Fruit fly (Drosophila melanogaster) whole organism, embryonic: ENCODE data around the gene vari.
A peak's percentile ranks its signal among the peaks of the same experiment; 100 is the strongest.

Experiments
- ATbp ChIP-seq: fragments of 200-800 bp; sonication (Bioruptor generic); optimal IDR thresholded peaks from 2 replicates; lab custom pipeline; 2017; ENCODE audit warnings: missing biosample characterization, mild to moderate bottlenecking, missing genetic modification characterization, missing genetic modification reagents
- Atf6 ChIP-seq: fragments of 200-800 bp; sonication (Bioruptor generic); IDR thresholded peaks from 2 replicates; pipeline ENCODE4 v1.3.6; 2022; ENCODE audit warnings: missing biosample characterization, missing genetic modification characterization
- CG11247 ChIP-seq: fragments of 200-800 bp; sonication (Bioruptor generic); IDR thresholded peaks from 2 replicates; pipeline ENCODE4 v1.3.6; 2022; ENCODE audit warnings: missing biosample characterization, missing genetic modification characterization
- CG11696 ChIP-seq: fragments of 200-800 bp; sonication (Bioruptor generic); IDR thresholded peaks from 2 replicates; pipeline ENCODE4 v1.3.6; 2022; ENCODE audit warnings: missing biosample characterization, missing genetic modification characterization
- CG1233 ChIP-seq: fragments of 200-800 bp; sonication (Bioruptor generic); optimal IDR thresholded peaks from 4 replicates; lab custom pipeline; 2018; ENCODE audit warnings: missing biosample characterization, mild to moderate bottlenecking, missing genetic modification characterization
- CG12659 ChIP-seq: fragments of 200-800 bp; sonication (Bioruptor generic); optimal IDR thresholded peaks from 3 replicates; lab custom pipeline; 2017; ENCODE audit warnings: mild to moderate bottlenecking, missing biosample characterization, missing genetic modification reagents, missing genetic modification characterization
- CG12769 ChIP-seq: fragments of 200-800 bp; sonication (Bioruptor generic); optimal IDR thresholded peaks from 2 replicates; lab custom pipeline; 2019; ENCODE audit warnings: missing biosample characterization, mild to moderate bottlenecking, missing genetic modification characterization, moderate library complexity
- CG13287 ChIP-seq: fragments of 200-800 bp; sonication (Bioruptor generic); IDR thresholded peaks from 2 replicates; pipeline ENCODE4 v1.3.6; 2022; ENCODE audit warnings: missing biosample characterization, missing genetic modification characterization; ENCODE audit not compliant: partially characterized antibody
- CG14441 ChIP-seq: fragments of 200-800 bp; sonication (Bioruptor generic); IDR thresholded peaks from 2 replicates; pipeline ENCODE4 v1.3.6; 2022; ENCODE audit warnings: missing biosample characterization, missing genetic modification characterization
- CG16813 ChIP-seq: fragments of 200-800 bp; sonication (Bioruptor generic); IDR thresholded peaks from 3 replicates; pipeline ENCODE4 v1.3.6; 2022; ENCODE audit warnings: missing biosample characterization, missing genetic modification characterization; ENCODE audit not compliant: partially characterized antibody
- CG17361 ChIP-seq: fragments of 200-800 bp; sonication (Bioruptor generic); IDR thresholded peaks from 3 replicates; pipeline ENCODE4 v1.3.6; 2022; ENCODE audit warnings: missing biosample characterization, missing genetic modification characterization
- CG17385 ChIP-seq: fragments of 200-800 bp; sonication (Bioruptor generic); optimal IDR thresholded peaks from 3 replicates; lab custom pipeline; 2018; ENCODE audit warnings: missing biosample characterization, mild to moderate bottlenecking, missing genetic modification characterization
- CG18262 ChIP-seq: fragments of 200-800 bp; optimal IDR thresholded peaks from 3 replicates; lab custom pipeline; 2019; ENCODE audit warnings: missing biosample characterization, mild to moderate bottlenecking, missing genetic modification characterization, moderate library complexity
- CG2678 ChIP-seq: fragments of 200-800 bp; sonication (Bioruptor generic); optimal IDR thresholded peaks from 3 replicates; lab custom pipeline; 2019; ENCODE audit warnings: missing biosample characterization, mild to moderate bottlenecking, missing genetic modification characterization, moderate library complexity
- CG32772 ChIP-seq: fragments of 200-800 bp; sonication (Bioruptor generic); IDR thresholded peaks from 2 replicates; pipeline ENCODE4 v1.3.6; 2022; ENCODE audit warnings: missing biosample characterization, missing genetic modification characterization
- CG34376 ChIP-seq: fragments of 200-800 bp; sonication (Bioruptor generic); optimal IDR thresholded peaks from 2 replicates; lab custom pipeline; 2018; ENCODE audit warnings: missing biosample characterization, mild to moderate bottlenecking, missing genetic modification characterization
- CG34422 ChIP-seq: fragments of 200-800 bp; sonication (Bioruptor generic); IDR thresholded peaks from 3 replicates; pipeline ENCODE4 v1.3.6; 2022; ENCODE audit warnings: missing biosample characterization, missing genetic modification characterization
- CG4424 ChIP-seq: fragments of 200-800 bp; sonication (Bioruptor generic); optimal IDR thresholded peaks from 3 replicates; lab custom pipeline; 2016; ENCODE audit warnings: missing biosample characterization, missing genetic modification characterization
- CG4820 ChIP-seq: fragments of 200-800 bp; sonication (Bioruptor generic); optimal IDR thresholded peaks from 3 replicates; lab custom pipeline; 2016; ENCODE audit warnings: missing biosample characterization, missing genetic modification characterization
- CG4854 ChIP-seq: fragments of 200-800 bp; sonication (Bioruptor generic); optimal IDR thresholded peaks from 2 replicates; lab custom pipeline; 2016; ENCODE audit warnings: missing biosample characterization, missing genetic modification characterization, inconsistent platforms
- CG6654 ChIP-seq: fragments of 200-800 bp; sonication (Bioruptor generic); optimal IDR thresholded peaks from 2 replicates; lab custom pipeline; 2017; ENCODE audit warnings: missing biosample characterization, mild to moderate bottlenecking, missing genetic modification characterization
- CG6689 ChIP-seq: fragments of 200-800 bp; sonication (Bioruptor generic); IDR thresholded peaks from 2 replicates; pipeline ENCODE4 v1.3.6; 2022; ENCODE audit warnings: missing biosample characterization, missing genetic modification characterization
- CG7372 ChIP-seq: fragments of 200-800 bp; sonication (Bioruptor generic); IDR thresholded peaks from 2 replicates; pipeline ENCODE4 v1.3.6; 2022; ENCODE audit warnings: missing biosample characterization, missing genetic modification characterization
- CG7839 ChIP-seq: fragments of 200-800 bp; sonication (Bioruptor generic); optimal IDR thresholded peaks from 3 replicates; lab custom pipeline; 2018; ENCODE audit warnings: missing biosample characterization, mild to moderate bottlenecking, missing genetic modification characterization, moderate library complexity
- CG9727 ChIP-seq: fragments of 200-800 bp; sonication (Bioruptor generic); optimal IDR thresholded peaks from 3 replicates; lab custom pipeline; 2017; ENCODE audit warnings: missing biosample characterization, mild to moderate bottlenecking, missing genetic modification characterization
- CTCF ChIP-seq: fragments of 200-800 bp; sonication (Bioruptor generic); optimal IDR thresholded peaks from 2 replicates; lab custom pipeline; 2017; ENCODE audit warnings: missing biosample characterization, mild to moderate bottlenecking, missing genetic modification characterization, moderate library complexity
- CoRest ChIP-seq: fragments of 200-800 bp; sonication (Bioruptor generic); optimal IDR thresholded peaks from 3 replicates; lab custom pipeline; 2018; ENCODE audit warnings: missing biosample characterization, mild to moderate bottlenecking, missing genetic modification characterization, moderate library complexity
- ERR ChIP-seq: fragments of 200-800 bp; sonication (Bioruptor generic); optimal IDR thresholded peaks from 2 replicates; lab custom pipeline; 2016; ENCODE audit warnings: missing biosample characterization, missing genetic modification characterization
- Hr3 ChIP-seq: fragments of 200-800 bp; sonication (Bioruptor generic); optimal IDR thresholded peaks from 3 replicates; lab custom pipeline; 2016; ENCODE audit warnings: missing biosample characterization, missing genetic modification characterization
- Six4 ChIP-seq: fragments of 200-800 bp; sonication (Bioruptor generic); optimal IDR thresholded peaks from 2 replicates; lab custom pipeline; 2016; ENCODE audit warnings: missing biosample characterization, missing genetic modification characterization
- Ssrp ChIP-seq: fragments of 200-800 bp; sonication (Bioruptor generic); optimal IDR thresholded peaks from 2 replicates; lab custom pipeline; 2018; ENCODE audit warnings: missing biosample characterization, mild to moderate bottlenecking, missing genetic modification characterization, moderate library complexity
- TFAM ChIP-seq: fragments of 200-800 bp; sonication (Bioruptor generic); optimal IDR thresholded peaks from 2 replicates; lab custom pipeline; 2017; ENCODE audit warnings: missing biosample characterization, missing genetic modification characterization, inconsistent platforms
- Tbp ChIP-seq: fragments of >200 bp; optimal IDR thresholded peaks from 2 replicates; lab custom pipeline; 2018; ENCODE audit warnings: missing biosample characterization, missing genetic modification characterization
- Xbp1 ChIP-seq: fragments of 200-800 bp; sonication (Bioruptor generic); optimal IDR thresholded peaks from 3 replicates; lab custom pipeline; 2016; ENCODE audit warnings: missing biosample characterization, mild to moderate bottlenecking, missing genetic modification characterization
- Xrp1 ChIP-seq: fragments of 200-800 bp; sonication (Bioruptor generic); IDR thresholded peaks from 2 replicates; pipeline ENCODE4 v1.3.6; 2022; ENCODE audit warnings: missing biosample characterization, missing genetic modification characterization
- ash1 ChIP-seq: fragments of 200-800 bp; sonication (Bioruptor generic); optimal IDR thresholded peaks from 2 replicates; lab custom pipeline; 2018; ENCODE audit warnings: missing biosample characterization, mild to moderate bottlenecking, missing genetic modification characterization
- bowl ChIP-seq: fragments of 200-800 bp; sonication (Bioruptor generic); IDR thresholded peaks from 2 replicates; pipeline ENCODE4 v1.3.6; 2022; ENCODE audit warnings: missing biosample characterization, missing genetic modification characterization
- bsh ChIP-seq, 2 experiments: fragments of 200-800 bp; sonication (Bioruptor generic); optimal IDR thresholded peaks; 2 replicates each; lab custom pipeline; 2017 to 2018; ENCODE audit warnings: mild to moderate bottlenecking in 2 of 2, missing biosample characterization in 2 of 2, missing genetic modification characterization in 2 of 2, moderate library complexity in 1 of 2
- ind ChIP-seq: fragments of 200-800 bp; sonication (Bioruptor generic); optimal IDR thresholded peaks from 3 replicates; lab custom pipeline; 2016; ENCODE audit warnings: missing biosample characterization, missing genetic modification characterization
- lola ChIP-seq, 3 experiments: fragments of >200 bp in 2 of 3; fragments of 200-800 bp in 1 of 3; sonication (Bioruptor generic) in 1 of 3; optimal IDR thresholded peaks; 2 replicates each; lab custom pipeline; 2017 to 2019; ENCODE audit warnings: missing biosample characterization in 3 of 3, missing genetic modification characterization in 3 of 3, mild to moderate bottlenecking in 1 of 3, moderate library complexity in 1 of 3
- lov ChIP-seq, 2 experiments: fragments of 200-800 bp in 1 of 2; fragments of >200 bp in 1 of 2; sonication (Bioruptor generic) in 1 of 2; IDR thresholded peaks in 1 of 2; optimal IDR thresholded peaks in 1 of 2; 2 replicates in 1 of 2; 3 replicates in 1 of 2; pipeline versions ENCODE4 v1.3.6 to Lab custom; 2017 to 2022; ENCODE audit warnings: missing biosample characterization in 1 of 2, missing genetic modification characterization in 1 of 2
- mld ChIP-seq: fragments of 200-800 bp; sonication (Bioruptor generic); IDR thresholded peaks from 3 replicates; pipeline ENCODE4 v1.3.6; 2022; ENCODE audit warnings: missing biosample characterization, missing genetic modification characterization; ENCODE audit not compliant: partially characterized antibody
- pzg ChIP-seq: fragments of 200-800 bp; sonication (Bioruptor generic); optimal IDR thresholded peaks from 3 replicates; lab custom pipeline; 2018; ENCODE audit warnings: missing biosample characterization, mild to moderate bottlenecking, missing genetic modification characterization, moderate library complexity
- sisA ChIP-seq: fragments of 200-800 bp; sonication (Bioruptor generic); IDR thresholded peaks from 2 replicates; pipeline ENCODE4 v1.3.6; 2022; ENCODE audit warnings: missing biosample characterization, missing genetic modification characterization
- slbo ChIP-seq: fragments of 200-800 bp; sonication (Bioruptor generic); IDR thresholded peaks from 2 replicates; pipeline ENCODE4 v1.3.6; 2022; ENCODE audit warnings: missing biosample characterization, missing genetic modification characterization
- sob ChIP-seq: fragments of 200-800 bp; sonication (Bioruptor generic); IDR thresholded peaks from 2 replicates; pipeline ENCODE4 v1.3.6; 2022; ENCODE audit warnings: missing biosample characterization, missing genetic modification characterization
- stc ChIP-seq: fragments of 200-800 bp; sonication (Bioruptor generic); IDR thresholded peaks from 2 replicates; pipeline ENCODE4 v1.3.6; 2022; ENCODE audit warnings: missing biosample characterization, missing genetic modification characterization
- tap ChIP-seq: fragments of 200-800 bp; optimal IDR thresholded peaks from 3 replicates; lab custom pipeline; 2019; ENCODE audit warnings: missing biosample characterization, mild to moderate bottlenecking, missing genetic modification characterization, moderate library complexity
- wdn ChIP-seq: fragments of 200-800 bp; sonication (Bioruptor generic); IDR thresholded peaks from 2 replicates; pipeline ENCODE4 v1.3.6; 2022; ENCODE audit warnings: missing biosample characterization, missing genetic modification characterization

The vari gene

DNA sequence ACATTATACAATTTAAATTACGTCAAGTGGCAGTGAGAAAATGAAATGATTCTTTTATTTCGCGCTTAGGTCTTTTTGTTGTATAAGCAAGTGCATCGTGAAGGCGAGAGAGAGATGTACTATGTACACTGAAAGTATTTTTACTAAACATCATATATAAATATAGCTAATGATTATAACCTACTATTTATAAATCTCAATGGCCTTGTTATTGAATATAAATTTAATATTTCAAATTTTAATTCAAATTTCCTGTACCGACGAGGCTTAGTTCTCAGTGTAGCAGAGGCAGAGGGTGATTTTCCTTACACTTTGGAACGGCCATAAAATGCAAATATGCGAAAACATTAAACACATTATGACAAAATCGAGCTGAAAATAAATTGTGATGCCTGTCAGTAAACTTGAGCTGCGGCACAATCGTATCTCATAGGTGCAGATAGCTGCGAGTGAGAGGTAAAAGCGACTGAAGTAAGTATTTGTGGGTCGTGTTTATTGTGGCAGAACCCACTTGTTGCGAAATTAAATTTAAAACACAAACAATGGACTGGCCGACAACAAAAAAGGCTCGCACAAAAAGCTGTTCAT is 34.8 kb downstream of the vari start (continued):
- TF ChIP-seq CG12769 (tag; lab: Kevin White, UChicago) (no peak), CG16813 (GFP tag; lab: Robert Waterston, UW) (no peak), Six4 (peak; percentile 24), CG6689 (peak; percentile 29; the same call in 1 of the 2 replicates), mld (GFP tag; lab: Robert Waterston, UW) (no peak), CG7839 (tag; lab: Kevin White, UChicago) (peak; percentile 64), CG4854 (GFP tag; lab: Kevin White, UChicago) (peak; percentile 3), CG11696 (GFP tag; lab: Robert Waterston, UW) (peak; percentile 26; the same call in 1 of the 2 replicates), CG13287 (GFP tag; lab: Robert Waterston, UW) (no peak), CG1233 (GFP tag; lab: Kevin White, UChicago) (peak; percentile 5), CG17361 (GFP tag; lab: Robert Waterston, UW) (peak; percentile 56; the same call in 2 of the 3 replicates), ERR (GFP tag; lab: Kevin White, UChicago) (no peak), CG18262 (tag; lab: Kevin White, UChicago) (peak; percentile 63), ash1 (no peak), sob (GFP tag; lab: Robert Waterston, UW) (0 out of 2 replicates have a peak, but pooled peaks have one; percentile 43), Xrp1 (GFP tag; lab: Robert Waterston, UW) (peak; percentile 56), TFAM (GFP tag; lab: Kevin White, UChicago) (no peak), Tbp (GFP tag; lab: Kevin White, UChicago) (no peak), ind (peak; percentile 33), ATbp (GFP tag; lab: Kevin White, UChicago) (peak; percentile 18), CG6654 (no peak), bowl (GFP tag; lab: Robert Waterston, UW) (no peak), bsh (GFP tag; optimal IDR thresholded peaks at IDR 0.05; lab: Kevin White, UChicago) (peak; percentile 13 to 67), lov (optimal IDR thresholded peaks at IDR 0.05; lab: Kevin White, UChicago) (no peak), lov (GFP tag; IDR thresholded peaks at IDR 0.05; lab: Robert Waterston, UW) (no peak), lola (GFP tag; optimal IDR thresholded peaks at IDR 0.05; lab: Kevin White, UChicago) (peak in 1 of 3 experiments; percentile 39), CG9727 (peak; percentile 64), CG14441 (peak; percentile 66), CG7372 (GFP tag; lab: Robert Waterston, UW) (0 out of 2 replicates have a peak, but pooled peaks have one; percentile 30), CG11247 (peak; percentile 7; the same call in 1 of the 2 replicates), CG12659 (peak; percentile 32), stc (peak; percentile 58; the same call in 1 of the 2 replicates), tap (tag; lab: Kevin White, UChicago) (peak; percentile 49), Xbp1 (GFP tag; lab: Kevin White, UChicago) (peak; percentile 40), Atf6 (GFP tag; lab: Robert Waterston, UW) (0 out of 2 replicates have a peak, but pooled peaks have one; percentile 33), CG4424 (GFP tag; lab: Kevin White, UChicago) (peak; percentile 44), slbo (GFP tag; lab: Robert Waterston, UW) (peak; percentile 53), sisA (GFP tag; lab: Robert Waterston, UW) (0 out of 2 replicates have a peak, but pooled peaks have one; percentile 28), CG32772 (GFP tag; lab: Robert Waterston, UW) (peak; percentile 16; the same call in 1 of the 2 replicates), CoRest (peak; percentile 34), CTCF (no peak), CG2678 (tag; lab: Kevin White, UChicago) (peak; percentile 56), wdn (no peak), Hr3 (GFP tag; lab: Kevin White, UChicago) (peak; percentile 25), CG34376 (GFP tag; lab: Kevin White, UChicago) (no peak), Ssrp (peak; percentile 17), CG34422 (GFP tag; lab: Robert Waterston, UW) (0 out of 3 replicates have a peak, but pooled peaks have one; percentile 11), CG17385 (GFP tag; lab: Kevin White, UChicago) (peak; percentile 10), pzg (GFP tag; lab: Kevin White, UChicago) (no peak), CG4820 (GFP tag; lab: Kevin White, UChicago) (peak; percentile 27)
